Worm (Caenorhabditis elegans) whole organism, early embryonic: ENCODE measurements around the gene ckk-1.
A peak's percentile ranks its signal among the peaks of the same experiment; 100 is the strongest.

Experiments used
- B0310.2 ChIP-seq: sonication (generic microtip); optimal IDR thresholded peaks from 2 replicates; lab custom pipeline; 2016; ENCODE audit warnings: mild to moderate bottlenecking, missing genetic modification characterization, missing compliant biosample characterization
- F13C5.2 ChIP-seq: sonication (generic microtip); optimal IDR thresholded peaks from 2 replicates; lab custom pipeline; 2017; ENCODE audit warnings: mild to moderate bottlenecking, missing genetic modification characterization, inconsistent platforms, missing compliant biosample characterization
- aly-1 ChIP-seq: sonication (generic microtip); optimal IDR thresholded peaks from 2 replicates; lab custom pipeline; 2016; ENCODE audit warnings: missing genetic modification characterization, missing compliant biosample characterization
- ama-1 ChIP-seq: fragments of 150-350 bp; optimal IDR thresholded peaks from 2 replicates; lab custom pipeline; 2014
- ceh-13 ChIP-seq: fragments of 200-800 bp; sonication (Bioruptor generic); optimal IDR thresholded peaks from 2 replicates; lab custom pipeline; 2018; ENCODE audit warnings: mild to moderate bottlenecking, missing genetic modification characterization, missing compliant biosample characterization
- ceh-36 ChIP-seq: sonication (generic microtip); optimal IDR thresholded peaks from 2 replicates; lab custom pipeline; 2016; ENCODE audit warnings: missing genetic modification characterization, inconsistent platforms, missing compliant biosample characterization
- ets-7 ChIP-seq: sonication (generic microtip); optimal IDR thresholded peaks from 2 replicates; lab custom pipeline; 2016; ENCODE audit warnings: missing genotype, missing genetic modification characterization, missing compliant biosample characterization
- flt-1 ChIP-seq: fragments of 200-800 bp; sonication (Bioruptor generic); IDR thresholded peaks from 2 replicates; pipeline ENCODE4 v1.3.6; 2022; ENCODE audit warnings: missing genetic modification characterization, missing compliant biosample characterization
- hmbx-1 ChIP-seq: sonication (generic microtip); optimal IDR thresholded peaks from 2 replicates; lab custom pipeline; 2016; ENCODE audit warnings: mild to moderate bottlenecking, missing genetic modification characterization, missing compliant biosample characterization
- hmg-4 ChIP-seq: fragments of 200-800 bp; sonication (Bioruptor generic); optimal IDR thresholded peaks from 2 replicates; lab custom pipeline; 2018; ENCODE audit warnings: mild to moderate bottlenecking, missing genetic modification characterization, missing compliant biosample characterization
- hnd-1 ChIP-seq: sonication (generic microtip); optimal IDR thresholded peaks from 2 replicates; lab custom pipeline; 2016; ENCODE audit warnings: missing genetic modification characterization, missing compliant biosample characterization
- pes-1 ChIP-seq: fragments of 200-800 bp; sonication (Bioruptor generic); IDR thresholded peaks from 2 replicates; pipeline ENCODE4 v1.3.6; 2022; ENCODE audit warnings: missing genetic modification reagents, missing genetic modification characterization, missing compliant biosample characterization
- scrt-1 ChIP-seq: fragments of 200-800 bp; sonication (Bioruptor generic); IDR thresholded peaks from 2 replicates; pipeline ENCODE4 v1.3.6; 2022; ENCODE audit warnings: missing genetic modification characterization, missing compliant biosample characterization
- sea-1 ChIP-seq: fragments of 200-800 bp; sonication (Bioruptor generic); conservative IDR thresholded peaks from 2 replicates; pipeline ENCODE4 v1.3.6; 2022; ENCODE audit warnings: missing genetic modification characterization, missing compliant biosample characterization
- tbx-11 ChIP-seq: fragments of 200-800 bp; sonication (Bioruptor generic); IDR thresholded peaks from 2 replicates; pipeline ENCODE4 v1.3.6; 2022; ENCODE audit warnings: missing genetic modification characterization, missing compliant biosample characterization
- tbx-37 ChIP-seq: fragments of 200-800 bp; sonication (Bioruptor generic); conservative IDR thresholded peaks from 2 replicates; pipeline ENCODE4 v1.3.6; 2022; ENCODE audit warnings: missing genetic modification reagents, missing genetic modification characterization, missing compliant biosample characterization
- tra-4 ChIP-seq: sonication (generic microtip); optimal IDR thresholded peaks from 2 replicates; lab custom pipeline; 2017; ENCODE audit warnings: missing genetic modification characterization, missing compliant biosample characterization

Gene ckk-1

ce11 chrIII:5665278-5665677 lies 30.0 kb downstream of the ckk-1 start:
- TF ChIP-seq sea-1 (no peak), tbx-11 (GFP tag; lab: Robert Waterston, UW) (no peak), tra-4 (tag; lab: Kevin White, UChicago) (no peak), ets-7 (tag; lab: Kevin White, UChicago) (no peak), hnd-1 (tag; lab: Kevin White, UChicago) (no peak), scrt-1 (GFP tag; lab: Robert Waterston, UW) (no peak)

- TF ChIP-seq scrt-1 (GFP tag; lab: Robert Waterston, UW) = no peak
- TF ChIP-seq ceh-36 (tag; lab: Kevin White, UChicago) = no peak
- TF ChIP-seq sea-1 = no peak
- no peak for TF ChIP-seq tbx-37 (GFP tag; lab: Robert Waterston, UW)
- TF ChIP-seq ets-7 (tag; lab: Kevin White, UChicago) = no peak
- no peak for TF ChIP-seq hmg-4
- no peak for TF ChIP-seq ama-1
- no peak for TF ChIP-seq ceh-13 (GFP tag; lab: Kevin White, UChicago)
- TF ChIP-seq hmbx-1 (tag; lab: Kevin White, UChicago) = no peak
- TF ChIP-seq tbx-11 (GFP tag; lab: Robert Waterston, UW) = no peak
- no peak for TF ChIP-seq pes-1 (GFP tag; lab: Robert Waterston, UW)
- no peak for TF ChIP-seq F13C5.2 (tag; lab: Kevin White, UChicago)
- no peak for TF ChIP-seq B0310.2 (tag; lab: Kevin White, UChicago)
- TF ChIP-seq tra-4 (tag; lab: Kevin White, UChicago) = no peak
- no peak for TF ChIP-seq aly-1 (tag; lab: Kevin White, UChicago)
- TF ChIP-seq flt-1 = no peak
- no peak for TF ChIP-seq hnd-1 (tag; lab: Kevin White, UChicago)
These were observed 30.4 kb downstream of the ckk-1 start for ce11 chrIII:5665710-5666109.

- TF ChIP-seq tbx-11 (GFP tag; lab: Robert Waterston, UW) (0 out of 2 replicates have a peak, but pooled peaks have one; percentile 13), hmg-4 (peak; percentile 1), flt-1 (no peak), ama-1 (no peak)
These were observed 32.7 kb downstream of the ckk-1 start for ce11 chrIII:5667952-5668489.

ce11 chrIII:5674196-5674595 lies 38.9 kb downstream of the ckk-1 start:
- no peak for TF ChIP-seq hmg-4
- TF ChIP-seq pes-1 (GFP tag; lab: Robert Waterston, UW) = no peak
- no peak for TF ChIP-seq ceh-36 (tag; lab: Kevin White, UChicago)
- TF ChIP-seq hnd-1 (tag; lab: Kevin White, UChicago) = no peak
- TF ChIP-seq sea-1 = no peak
- TF ChIP-seq tbx-11 (GFP tag; lab: Robert Waterston, UW) = no peak
- no peak for TF ChIP-seq scrt-1 (GFP tag; lab: Robert Waterston, UW)
- no peak for TF ChIP-seq ama-1
- TF ChIP-seq F13C5.2 (tag; lab: Kevin White, UChicago) = no peak
- no peak for TF ChIP-seq ets-7 (tag; lab: Kevin White, UChicago)
- TF ChIP-seq tra-4 (tag; lab: Kevin White, UChicago) = no peak
- no peak for TF ChIP-seq aly-1 (tag; lab: Kevin White, UChicago)

ce11 chrIII:5675384-5675984 lies 40.2 kb downstream of the ckk-1 start:
- peak; percentile 45 for TF ChIP-seq aly-1 (tag; lab: Kevin White, UChicago)
- no peak for TF ChIP-seq tra-4 (tag; lab: Kevin White, UChicago)
- 0 out of 2 replicates have a peak, but pooled peaks have one; percentile 19 for TF ChIP-seq scrt-1 (GFP tag; lab: Robert Waterston, UW)
- no peak for TF ChIP-seq hmbx-1 (tag; lab: Kevin White, UChicago)
- TF ChIP-seq flt-1 = no peak

- TF ChIP-seq B0310.2 (tag; lab: Kevin White, UChicago) = no peak
- TF ChIP-seq pes-1 (GFP tag; lab: Robert Waterston, UW) = no peak
- TF ChIP-seq F13C5.2 (tag; lab: Kevin White, UChicago) = no peak
- TF ChIP-seq hmg-4 = no peak
- TF ChIP-seq scrt-1 (GFP tag; lab: Robert Waterston, UW) = no peak
- TF ChIP-seq hnd-1 (tag; lab: Kevin White, UChicago) = no peak
- no peak for TF ChIP-seq hmbx-1 (tag; lab: Kevin White, UChicago)
- no peak for TF ChIP-seq tra-4 (tag; lab: Kevin White, UChicago)
- no peak for TF ChIP-seq ceh-13 (GFP tag; lab: Kevin White, UChicago)
- TF ChIP-seq aly-1 (tag; lab: Kevin White, UChicago) = no peak
- TF ChIP-seq tbx-11 (GFP tag; lab: Robert Waterston, UW) = no peak
- TF ChIP-seq ets-7 (tag; lab: Kevin White, UChicago) = no peak
These were observed 42.5 kb downstream of the ckk-1 start, which contains the start of gene F54E7.9 for ce11 chrIII:5677790-5678189. F54E7.9 (minus strand) TSS chrIII:5677890.

ce11 chrIII:5678935-5679334 lies 43.7 kb downstream of the ckk-1 start, which contains the start of the genes ska-3 and rps-12:
ska-3 (minus strand) TSS chrIII:5679005.
rps-12 (plus strand) TSS chrIII:5679298.
- TF ChIP-seq hmg-4 (peak; percentile 70), pes-1 (GFP tag; lab: Robert Waterston, UW) (peak; percentile 72), B0310.2 (tag; lab: Kevin White, UChicago) (peak; percentile 15), hnd-1 (tag; lab: Kevin White, UChicago) (peak; percentile 8), tra-4 (tag; lab: Kevin White, UChicago) (no peak), tbx-11 (GFP tag; lab: Robert Waterston, UW) (0 out of 2 replicates have a peak, but pooled peaks have one; percentile 17), F13C5.2 (tag; lab: Kevin White, UChicago) (peak; percentile 95), ceh-13 (GFP tag; lab: Kevin White, UChicago) (no peak), ceh-36 (tag; lab: Kevin White, UChicago) (no peak), sea-1 (no peak; the same call in 1 of the 2 replicates), hmbx-1 (tag; lab: Kevin White, UChicago) (no peak), tbx-37 (GFP tag; lab: Robert Waterston, UW) (peak; percentile 49; the same call in 1 of the 2 replicates), flt-1 (peak; percentile 69), ets-7 (tag; lab: Kevin White, UChicago) (no peak)
